Fruit fly (Drosophila melanogaster): ENCODE data around the gene kek5.
A peak's percentile ranks its signal among the peaks of the same experiment; 100 is the strongest.

Gene kek5

dm6 chrX:19323835-19324133 is 29.2 kb upstream of the kek5 start:
- TF ChIP-seq CG17385 (GFP tag; optimal IDR thresholded peaks at IDR 0.05) = peak; percentile 78
- TF ChIP-seq CG8944 (GFP tag; optimal IDR thresholded peaks at IDR 0.05) = peak; percentile 48
- TF ChIP-seq emc (GFP tag; optimal IDR thresholded peaks at IDR 0.05) = peak; percentile 3
- peak; percentile 63 for TF ChIP-seq CG13296 (GFP tag; optimal IDR thresholded peaks at IDR 0.05)
- no peak for TF ChIP-seq shn (GFP tag; optimal IDR thresholded peaks at IDR 0.05)
- TF ChIP-seq Ssrp (tag; optimal IDR thresholded peaks at IDR 0.05) = peak; percentile 70
- TF ChIP-seq amos (GFP tag; IDR thresholded peaks at IDR 0.05; ENCODE audit: partially characterized antibody) = no peak
- peak; percentile 26 for TF ChIP-seq CG9437 (GFP tag; optimal IDR thresholded peaks at IDR 0.05)
- TF ChIP-seq bsh (GFP tag; optimal IDR thresholded peaks at IDR 0.05) = peak; percentile 85 to 87
- peak; percentile 93 for TF ChIP-seq CG32532 (GFP tag; IDR thresholded peaks at IDR 0.05)
- no peak for TF ChIP-seq CG10565 (GFP tag; optimal IDR thresholded peaks at IDR 0.05)
- no peak for TF ChIP-seq CG31388 (GFP tag; optimal IDR thresholded peaks at IDR 0.05)
- no peak for TF ChIP-seq CG2129 (GFP tag; IDR thresholded peaks at IDR 0.05; ENCODE audit: partially characterized antibody)
- peak; percentile 83 for TF ChIP-seq CG3847 (GFP tag; IDR thresholded peaks at IDR 0.05)
- peak; percentile 53 for TF ChIP-seq Myb (GFP tag; optimal IDR thresholded peaks at IDR 0.05)
- TF ChIP-seq mld (GFP tag; IDR thresholded peaks at IDR 0.05; ENCODE audit: partially characterized antibody) = no peak
- TF ChIP-seq CoRest (tag; optimal IDR thresholded peaks at IDR 0.05) = peak; percentile 79
- peak; percentile 89 for TF ChIP-seq dysf (GFP tag; IDR thresholded peaks at IDR 0.05)
- peak; percentile 69 for TF ChIP-seq dmrt11E (tag; optimal IDR thresholded peaks at IDR 0.05)
- peak; percentile 72 for TF ChIP-seq Hsf (GFP tag; optimal IDR thresholded peaks at IDR 0.05)
- peak; percentile 70 for TF ChIP-seq CHES-1-like (GFP tag; optimal IDR thresholded peaks at IDR 0.05)
- TF ChIP-seq HmgD (GFP tag; optimal IDR thresholded peaks at IDR 0.05) = no peak
- peak; percentile 51 for TF ChIP-seq Spps (tag; optimal IDR thresholded peaks at IDR 0.05)
- peak; percentile 78 for TF ChIP-seq CG6689 (GFP tag; IDR thresholded peaks at IDR 0.05)
- peak; percentile 93 for TF ChIP-seq CG12769 (tag; optimal IDR thresholded peaks at IDR 0.05)
- TF ChIP-seq sens-2 (GFP tag; IDR thresholded peaks at IDR 0.05) = peak; percentile 61
- peak; percentile 76 for TF ChIP-seq phol (tag; optimal IDR thresholded peaks at IDR 0.05)
- TF ChIP-seq CG17612 (GFP tag; IDR thresholded peaks at IDR 0.05) = peak; percentile 68
- TF ChIP-seq Sox102F (GFP tag; optimal IDR thresholded peaks at IDR 0.05) = peak; percentile 85
- peak; percentile 56 for TF ChIP-seq her (GFP tag; optimal IDR thresholded peaks at IDR 0.05)
- TF ChIP-seq disco-r (GFP tag; optimal IDR thresholded peaks at IDR 0.05) = peak; percentile 25
- TF ChIP-seq CG7357 (GFP tag; IDR thresholded peaks at IDR 0.05) = peak; percentile 58; the same call in 1 of the 3 replicates
- 0 out of 2 replicates have a peak, but pooled peaks have one; percentile 3 for TF ChIP-seq Bgb (GFP tag; IDR thresholded peaks at IDR 0.05; ENCODE audit: partially characterized antibody)
- peak; percentile 48 for TF ChIP-seq CG8089 (GFP tag; optimal IDR thresholded peaks at IDR 0.05)
- TF ChIP-seq CG10321 (GFP tag; IDR thresholded peaks at IDR 0.05) = 0 out of 2 replicates have a peak, but pooled peaks have one; percentile 24
- TF ChIP-seq HLH54F (GFP tag; optimal IDR thresholded peaks at IDR 0.05) = peak; percentile 78
- peak; percentile 79 for TF ChIP-seq Poxn (GFP tag; IDR thresholded peaks at IDR 0.05)
- TF ChIP-seq zfh2 (GFP tag; optimal IDR thresholded peaks at IDR 0.05) = peak; percentile 88
- TF ChIP-seq pb (GFP tag; optimal IDR thresholded peaks at IDR 0.05) = no peak
- peak; percentile 78 for TF ChIP-seq oc (tag; optimal IDR thresholded peaks at IDR 0.05)
- no peak for TF ChIP-seq CG16813 (GFP tag; IDR thresholded peaks at IDR 0.05; ENCODE audit: partially characterized antibody)
- peak; percentile 49 for TF ChIP-seq CG8290 (GFP tag; optimal IDR thresholded peaks at IDR 0.05)
- peak in 1 of 2 experiments; percentile 80 for TF ChIP-seq CG8290 (tag; optimal IDR thresholded peaks at IDR 0.05)
- peak; percentile 81 for TF ChIP-seq CG9817 (tag; optimal IDR thresholded peaks at IDR 0.05)
- TF ChIP-seq Hey (tag; optimal IDR thresholded peaks at IDR 0.05) = peak; percentile 31
- TF ChIP-seq CG11723 (GFP tag; optimal IDR thresholded peaks at IDR 0.05) = peak; percentile 65
- peak; percentile 54 for TF ChIP-seq CG14050 (GFP tag; IDR thresholded peaks at IDR 0.05)
- TF ChIP-seq sd (tag; optimal IDR thresholded peaks at IDR 0.05) = peak; percentile 63
- peak; percentile 87 for TF ChIP-seq BtbVII (GFP tag; optimal IDR thresholded peaks at IDR 0.05)
- peak; percentile 80 for TF ChIP-seq CG18619 (GFP tag; optimal IDR thresholded peaks at IDR 0.05)
- TF ChIP-seq CG3407 (GFP tag; optimal IDR thresholded peaks at IDR 0.05) = peak; percentile 55
- TF ChIP-seq CG8478 (optimal IDR thresholded peaks at IDR 0.05) = no peak

Data from whole organism, embryonic.